Fruit fly (Drosophila melanogaster) whole organism, embryonic: ENCODE measurements around the gene CG5068.
A peak's percentile ranks its signal among the peaks of the same experiment; 100 is the strongest.

Experiments used
- ATbp ChIP-seq: fragments of 200-800 bp; sonication (Bioruptor generic); optimal IDR thresholded peaks from 2 replicates; lab custom pipeline; 2017; ENCODE audit warnings: missing biosample characterization, mild to moderate bottlenecking, missing genetic modification characterization, missing genetic modification reagents
- Aef1 ChIP-seq: fragments of 200-800 bp; sonication (Bioruptor generic); IDR thresholded peaks from 3 replicates; pipeline ENCODE4 v1.3.6; 2022; ENCODE audit warnings: missing biosample characterization, missing genetic modification characterization
- BEAF-32 ChIP-seq: fragments of 200-800 bp; sonication (Bioruptor generic); optimal IDR thresholded peaks from 3 replicates; lab custom pipeline; 2017; ENCODE audit warnings: missing biosample characterization, missing genetic modification characterization, mild to moderate bottlenecking, moderate library complexity, missing genetic modification reagents
- CG10267 ChIP-seq: fragments of 200-800 bp; sonication (Bioruptor generic); optimal IDR thresholded peaks from 2 replicates; lab custom pipeline; 2018; ENCODE audit warnings: missing biosample characterization, mild to moderate bottlenecking, missing genetic modification characterization, moderate library complexity
- CG12104 ChIP-seq: fragments of 200-800 bp; sonication (Bioruptor generic); optimal IDR thresholded peaks from 3 replicates; lab custom pipeline; 2016; ENCODE audit warnings: missing biosample characterization, missing genetic modification characterization
- CG12219 ChIP-seq: fragments of 200-800 bp; sonication (Bioruptor generic); optimal IDR thresholded peaks from 3 replicates; lab custom pipeline; 2018; ENCODE audit warnings: missing biosample characterization, mild to moderate bottlenecking, missing genetic modification characterization
- CG13123 ChIP-seq: fragments of 200-800 bp; sonication (Bioruptor generic); optimal IDR thresholded peaks from 2 replicates; lab custom pipeline; 2016; ENCODE audit warnings: missing biosample characterization, missing genetic modification characterization
- CG13287 ChIP-seq: fragments of 200-800 bp; sonication (Bioruptor generic); IDR thresholded peaks from 2 replicates; pipeline ENCODE4 v1.3.6; 2022; ENCODE audit warnings: missing biosample characterization, missing genetic modification characterization; ENCODE audit not compliant: partially characterized antibody
- CG13894 ChIP-seq: fragments of 200-800 bp; sonication (Bioruptor generic); optimal IDR thresholded peaks from 3 replicates; lab custom pipeline; 2018; ENCODE audit warnings: missing biosample characterization, mild to moderate bottlenecking, missing genetic modification characterization, moderate library complexity
- CG17186 ChIP-seq: fragments of 200-800 bp; sonication (Bioruptor generic); optimal IDR thresholded peaks from 3 replicates; lab custom pipeline; 2017; ENCODE audit warnings: missing biosample characterization, missing genetic modification reagents, missing genetic modification characterization
- CG1832 ChIP-seq: fragments of 200-800 bp; sonication (Bioruptor generic); optimal IDR thresholded peaks from 2 replicates; lab custom pipeline; 2017; ENCODE audit warnings: missing biosample characterization, mild to moderate bottlenecking, missing genetic modification characterization, inconsistent platforms
- CG2129 ChIP-seq: fragments of 200-800 bp; sonication (Bioruptor generic); IDR thresholded peaks from 2 replicates; pipeline ENCODE4 v1.3.6; 2022; ENCODE audit warnings: missing biosample characterization, missing genetic modification characterization; ENCODE audit not compliant: partially characterized antibody
- CG31388 ChIP-seq: fragments of 200-800 bp; sonication (Bioruptor generic); optimal IDR thresholded peaks from 2 replicates; lab custom pipeline; 2016; ENCODE audit warnings: missing biosample characterization, missing genetic modification characterization
- CG3847 ChIP-seq: fragments of 200-800 bp; sonication (Bioruptor generic); IDR thresholded peaks from 2 replicates; pipeline ENCODE4 v1.3.6; 2022; ENCODE audit warnings: missing biosample characterization, missing genetic modification characterization
- CG6272 ChIP-seq: fragments of 200-800 bp; sonication (Bioruptor generic); IDR thresholded peaks from 2 replicates; pipeline ENCODE4 v1.3.6; 2022; ENCODE audit warnings: missing biosample characterization, missing genetic modification characterization
- CG9609 ChIP-seq: fragments of 200-800 bp; sonication (Bioruptor generic); optimal IDR thresholded peaks from 3 replicates; lab custom pipeline; 2016; ENCODE audit warnings: missing biosample characterization, missing genetic modification characterization
- CG9817 ChIP-seq: fragments of 200-800 bp; sonication (Bioruptor generic); optimal IDR thresholded peaks from 2 replicates; lab custom pipeline; 2018; ENCODE audit warnings: missing biosample characterization, mild to moderate bottlenecking, missing genetic modification characterization, moderate library complexity
- Dad ChIP-seq: fragments of 200-800 bp; sonication (Bioruptor generic); optimal IDR thresholded peaks from 3 replicates; lab custom pipeline; 2016; ENCODE audit warnings: missing biosample characterization, missing genetic modification characterization
- Dll ChIP-seq: fragments of 200-800 bp; sonication (Bioruptor generic); IDR thresholded peaks from 4 replicates; pipeline ENCODE4 v1.3.6; 2022; ENCODE audit warnings: missing biosample characterization, missing genetic modification characterization; ENCODE audit not compliant: partially characterized antibody
- Dp ChIP-seq: fragments of 200-800 bp; sonication (Bioruptor generic); optimal IDR thresholded peaks from 2 replicates; lab custom pipeline; 2018; ENCODE audit warnings: missing biosample characterization, mild to moderate bottlenecking, missing genetic modification characterization, moderate library complexity
- Dref ChIP-seq: fragments of 200-800 bp; sonication (Bioruptor generic); IDR thresholded peaks from 2 replicates; pipeline ENCODE4 v1.3.6; 2022; ENCODE audit warnings: missing biosample characterization, missing genetic modification characterization
- E2f2 ChIP-seq: fragments of 200-800 bp; sonication (Bioruptor generic); IDR thresholded peaks from 2 replicates; pipeline ENCODE4 v1.3.6; 2022; ENCODE audit warnings: missing biosample characterization, missing genetic modification characterization
- Fer3 ChIP-seq: fragments of 200-800 bp; sonication (Bioruptor generic); optimal IDR thresholded peaks from 2 replicates; lab custom pipeline; 2018; ENCODE audit warnings: missing biosample characterization, mild to moderate bottlenecking, missing genetic modification characterization, moderate library complexity
- Hmr ChIP-seq: fragments of 200-800 bp; sonication (Bioruptor generic); optimal IDR thresholded peaks from 3 replicates; lab custom pipeline; 2017; ENCODE audit warnings: mild to moderate bottlenecking, missing biosample characterization, missing genetic modification reagents, missing genetic modification characterization
- MBD-R2 ChIP-seq: fragments of 200-800 bp; sonication (Bioruptor generic); IDR thresholded peaks from 2 replicates; pipeline ENCODE4 v1.3.6; 2022; ENCODE audit warnings: missing biosample characterization, missing genetic modification characterization
- Med ChIP-seq: fragments of 200-800 bp; sonication (Bioruptor generic); peaks from one replicate; lab custom pipeline; 2016; ENCODE audit warnings: missing biosample characterization, missing genetic modification characterization, mild to moderate bottlenecking, inconsistent platforms, moderate library complexity
- NC2β ChIP-seq: fragments of 200-800 bp; sonication (Bioruptor generic); optimal IDR thresholded peaks from 2 replicates; lab custom pipeline; 2016; ENCODE audit warnings: missing biosample characterization, missing genetic modification characterization
- Pdp1 ChIP-seq, 2 experiments: fragments of 200-800 bp; sonication (Bioruptor generic); optimal IDR thresholded peaks; 3 replicates each; lab custom pipeline; 2016; ENCODE audit warnings: missing biosample characterization in 2 of 2, missing genetic modification characterization in 2 of 2, mild to moderate bottlenecking in 1 of 2, moderate library complexity in 1 of 2
- Sry-β ChIP-seq: fragments of 200-800 bp; sonication (Bioruptor generic); optimal IDR thresholded peaks from 2 replicates; lab custom pipeline; 2018; ENCODE audit warnings: missing biosample characterization, mild to moderate bottlenecking, missing genetic modification characterization, moderate library complexity
- Sry-δ ChIP-seq: fragments of 200-800 bp; sonication (Bioruptor generic); optimal IDR thresholded peaks from 2 replicates; lab custom pipeline; 2016; ENCODE audit warnings: missing biosample characterization, missing genetic modification characterization
- YL-1 ChIP-seq: fragments of 200-800 bp; sonication (Bioruptor generic); optimal IDR thresholded peaks from 3 replicates; lab custom pipeline; 2017; ENCODE audit warnings: missing biosample characterization, mild to moderate bottlenecking, missing genetic modification characterization
- bbx ChIP-seq: fragments of 200-800 bp; sonication (Bioruptor generic); IDR thresholded peaks from 2 replicates; pipeline ENCODE4 v1.3.6; 2022; ENCODE audit warnings: missing biosample characterization, missing genetic modification characterization; ENCODE audit not compliant: partially characterized antibody
- bsh ChIP-seq, 2 experiments: fragments of 200-800 bp; sonication (Bioruptor generic); optimal IDR thresholded peaks; 2 replicates each; lab custom pipeline; 2017 to 2018; ENCODE audit warnings: mild to moderate bottlenecking in 2 of 2, missing biosample characterization in 2 of 2, missing genetic modification characterization in 2 of 2, moderate library complexity in 1 of 2
- chinmo ChIP-seq: fragments of 200-800 bp; sonication (Bioruptor generic); IDR thresholded peaks from 4 replicates; pipeline ENCODE4 v1.3.6; 2022; ENCODE audit warnings: missing biosample characterization, missing genetic modification characterization; ENCODE audit not compliant: partially characterized antibody
- crp ChIP-seq, 2 experiments: fragments of 200-800 bp; sonication (Bioruptor generic); optimal IDR thresholded peaks; 2 replicates in 1 of 2; 3 replicates in 1 of 2; lab custom pipeline; 2017; ENCODE audit warnings: missing biosample characterization in 2 of 2, missing genetic modification characterization in 2 of 2, mild to moderate bottlenecking in 1 of 2, moderate library complexity in 1 of 2
- disco-r ChIP-seq: fragments of 200-800 bp; sonication (Bioruptor generic); optimal IDR thresholded peaks from 2 replicates; lab custom pipeline; 2016; ENCODE audit warnings: missing biosample characterization, missing genetic modification characterization
- exex ChIP-seq: fragments of 200-800 bp; sonication (Bioruptor generic); optimal IDR thresholded peaks from 4 replicates; lab custom pipeline; 2018; ENCODE audit warnings: missing biosample characterization, mild to moderate bottlenecking, missing genetic modification characterization, moderate library complexity
- jumu ChIP-seq: fragments of 200-800 bp; sonication (Bioruptor generic); optimal IDR thresholded peaks from 3 replicates; lab custom pipeline; 2016; ENCODE audit warnings: missing biosample characterization, missing genetic modification characterization
- nerfin-1 ChIP-seq: fragments of 200-800 bp; sonication (Bioruptor generic); optimal IDR thresholded peaks from 3 replicates; lab custom pipeline; 2019; ENCODE audit warnings: missing biosample characterization, mild to moderate bottlenecking, missing genetic modification characterization, moderate library complexity
- pzg ChIP-seq: fragments of 200-800 bp; sonication (Bioruptor generic); optimal IDR thresholded peaks from 3 replicates; lab custom pipeline; 2018; ENCODE audit warnings: missing biosample characterization, mild to moderate bottlenecking, missing genetic modification characterization, moderate library complexity
- sens-2 ChIP-seq: fragments of 200-800 bp; sonication (Bioruptor generic); IDR thresholded peaks from 2 replicates; pipeline ENCODE4 v1.3.6; 2022; ENCODE audit warnings: missing biosample characterization, missing genetic modification characterization
- sim ChIP-seq: fragments of 200-800 bp; sonication (Bioruptor generic); IDR thresholded peaks from 2 replicates; pipeline ENCODE4 v1.3.6; 2022; ENCODE audit warnings: missing biosample characterization, missing genetic modification characterization
- stc ChIP-seq: fragments of 200-800 bp; sonication (Bioruptor generic); IDR thresholded peaks from 2 replicates; pipeline ENCODE4 v1.3.6; 2022; ENCODE audit warnings: missing biosample characterization, missing genetic modification characterization
- trem ChIP-seq: fragments of 200-800 bp; optimal IDR thresholded peaks from 3 replicates; lab custom pipeline; 2019; ENCODE audit warnings: missing biosample characterization, mild to moderate bottlenecking, missing genetic modification characterization, moderate library complexity
- unc-4 ChIP-seq: fragments of 200-800 bp; sonication (Bioruptor generic); IDR thresholded peaks from 2 replicates; pipeline ENCODE4 v1.3.6; 2022; ENCODE audit warnings: missing biosample characterization, missing genetic modification characterization; ENCODE audit not compliant: partially characterized antibody
- vnd ChIP-seq: fragments of 200-800 bp; sonication (Bioruptor generic); IDR thresholded peaks from 3 replicates; pipeline ENCODE4 v1.3.6; 2022; ENCODE audit warnings: missing biosample characterization, missing genetic modification characterization; ENCODE audit not compliant: partially characterized antibody
- yki ChIP-seq: fragments of >200 bp; optimal IDR thresholded peaks from 3 replicates; lab custom pipeline; 2018

CG5068 gene

DNA sequence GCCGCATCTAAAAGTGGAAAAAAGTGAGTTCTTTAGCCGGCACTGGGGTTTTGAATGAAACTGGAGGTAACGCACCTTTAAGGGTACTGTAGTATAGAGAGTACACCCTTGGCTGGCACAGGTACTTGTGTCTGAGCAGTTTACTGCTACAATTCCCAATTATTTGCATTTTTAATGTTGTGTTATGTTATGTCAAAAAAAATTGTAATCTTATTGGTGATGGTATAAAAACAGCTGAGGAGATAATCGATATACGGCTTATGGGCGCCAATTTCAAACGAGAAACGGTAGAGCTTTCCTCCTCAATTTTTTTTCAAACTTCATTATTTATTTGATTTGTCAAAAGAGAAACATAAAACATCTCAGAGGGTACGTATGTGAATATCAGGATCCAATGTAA is 22.1 kb upstream of the CG5068 start, which contains the start of gene ValRS-m:
Gene ValRS-m, minus strand, starts transcription at position 312 of the 400 bp plus-strand sequence.
- TF ChIP-seq Sry-δ (GFP tag; lab: Kevin White, UChicago) (peak; percentile 47), CG13894 (no peak), Dp (GFP tag; lab: Kevin White, UChicago) (peak; percentile 79), exex (tag; lab: Kevin White, UChicago) (no peak), trem (tag; lab: Kevin White, UChicago) (peak; percentile 36), CG9609 (GFP tag; lab: Kevin White, UChicago) (no peak), Dll (GFP tag; lab: Robert Waterston, UW) (0 out of 4 replicates have a peak, but pooled peaks have one; percentile 40), pzg (GFP tag; lab: Kevin White, UChicago) (peak; percentile 6), chinmo (0 out of 4 replicates have a peak, but pooled peaks have one; percentile 40), unc-4 (GFP tag; lab: Robert Waterston, UW) (0 out of 2 replicates have a peak, but pooled peaks have one; percentile 20), BEAF-32 (GFP tag; lab: Kevin White, UChicago) (peak; percentile 3), MBD-R2 (peak; percentile 42), jumu (GFP tag; lab: Kevin White, UChicago) (no peak), CG13287 (GFP tag; lab: Robert Waterston, UW) (peak; percentile 41), E2f2 (GFP tag; lab: Robert Waterston, UW) (peak; percentile 86), Sry-β (no peak), Dref (GFP tag; lab: Robert Waterston, UW) (peak; percentile 57), crp (GFP tag; optimal IDR thresholded peaks at IDR 0.05; lab: Kevin White, UChicago) (peak in 1 of 2 experiments; percentile 80), YL-1 (no peak), Pdp1 (GFP tag; optimal IDR thresholded peaks at IDR 0.05; lab: Kevin White, UChicago) (peak in 1 of 2 experiments; percentile 73), bbx (GFP tag; lab: Robert Waterston, UW) (peak; percentile 53; the same call in 1 of the 2 replicates), CG10267 (tag; lab: Kevin White, UChicago) (no peak)

DNA sequence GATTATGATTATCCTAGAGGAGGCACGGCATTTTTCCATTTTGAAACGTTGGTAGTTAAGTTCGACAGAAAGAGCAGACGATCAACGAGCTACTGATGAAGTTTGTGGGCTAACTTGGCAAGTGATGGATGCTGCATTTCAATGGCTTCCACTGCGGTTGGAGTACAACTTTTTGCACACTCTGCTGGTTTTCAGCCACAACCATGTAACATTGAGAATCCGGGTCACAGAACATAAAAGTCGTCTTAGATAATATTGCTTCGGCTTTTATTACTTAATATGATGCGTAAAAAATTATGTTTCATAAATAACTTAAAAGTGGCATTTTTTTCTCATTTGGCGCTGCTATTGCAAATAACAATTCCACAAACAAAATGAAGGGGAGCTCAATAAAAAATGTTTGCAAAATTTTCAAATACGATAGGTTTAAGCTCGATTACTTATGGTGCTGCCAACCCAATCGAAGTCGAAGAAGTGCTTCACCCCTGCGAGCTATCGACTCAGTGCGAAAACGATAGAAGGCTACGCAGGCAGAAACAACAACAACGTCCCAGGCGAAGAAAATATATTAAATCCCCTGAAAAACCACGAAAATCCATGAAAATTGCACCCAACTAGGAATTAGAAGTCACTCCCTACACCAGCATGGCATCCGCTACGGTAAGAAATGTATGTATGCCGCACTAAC is 20.0 kb upstream of the CG5068 start, which contains the start of the genes CG5653 and CG5021:
Gene CG5653, minus strand, starts transcription at position 51 of the 688 bp plus-strand sequence.
Gene CG5021, plus strand, starts transcription at position 506 of the 688 bp plus-strand sequence.
- TF ChIP-seq sens-2 (no peak), bsh (GFP tag; optimal IDR thresholded peaks at IDR 0.05; lab: Kevin White, UChicago) (no peak), CG12219 (GFP tag; lab: Kevin White, UChicago) (no peak), CG13123 (GFP tag; lab: Kevin White, UChicago) (no peak), trem (tag; lab: Kevin White, UChicago) (peak; percentile 98), ATbp (GFP tag; lab: Kevin White, UChicago) (no peak), E2f2 (GFP tag; lab: Robert Waterston, UW) (peak; percentile 95), sim (GFP tag; lab: Robert Waterston, UW) (no peak), CG31388 (GFP tag; lab: Kevin White, UChicago) (no peak), CG9817 (tag; lab: Kevin White, UChicago) (no peak), NC2β (GFP tag; lab: Kevin White, UChicago) (no peak), CG6272 (GFP tag; lab: Robert Waterston, UW) (no peak), Aef1 (peak; percentile 31; the same call in 1 of the 3 replicates), Hmr (GFP tag; lab: Kevin White, UChicago) (no peak), yki (no peak), nerfin-1 (no peak), Fer3 (no peak), CG12104 (GFP tag; lab: Kevin White, UChicago) (no peak), CG3847 (GFP tag; lab: Robert Waterston, UW) (peak; percentile 59), Dp (GFP tag; lab: Kevin White, UChicago) (peak; percentile 95), vnd (GFP tag; lab: Robert Waterston, UW) (peak; percentile 56; the same call in 2 of the 3 replicates), bbx (GFP tag; lab: Robert Waterston, UW) (peak; percentile 72), Dad (GFP tag; lab: Kevin White, UChicago) (no peak), CG2129 (GFP tag; lab: Robert Waterston, UW) (no peak), CG17186 (GFP tag; lab: Kevin White, UChicago) (no peak), Med (GFP tag; lab: Kevin White, UChicago) (peak; percentile 24), stc (GFP tag; lab: Robert Waterston, UW) (no peak), CG1832 (GFP tag; lab: Kevin White, UChicago) (no peak), disco-r (GFP tag; lab: Kevin White, UChicago) (no peak)
